Worm (Caenorhabditis elegans): ENCODE measurements around the gene arrd-12.
A peak's percentile ranks its signal among the peaks of the same experiment; 100 is the strongest.

The arrd-12 gene

DNA sequence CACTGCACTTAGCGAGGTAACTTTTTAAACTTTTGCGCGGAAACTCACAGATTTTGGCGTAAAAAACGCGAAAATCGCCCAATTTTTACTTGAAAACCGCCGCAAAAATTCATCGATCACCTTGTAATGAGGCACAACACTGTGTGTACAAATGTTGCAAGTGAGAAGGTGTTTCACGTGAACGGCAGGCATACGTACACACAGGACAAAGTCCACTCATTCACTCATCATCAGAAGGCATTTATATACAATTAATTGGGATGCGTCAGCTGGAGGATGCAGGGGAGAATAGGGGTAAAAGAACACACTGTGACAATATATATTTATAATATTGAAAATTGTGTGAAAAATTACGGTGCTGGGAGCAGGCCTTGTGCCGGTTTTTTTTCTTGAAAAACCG, 29.1 kb upstream of the arrd-12 start (continued):
- TF ChIP-seq aly-2 (tag; optimal IDR thresholded peaks at IDR 0.05), result no peak
- TF ChIP-seq efl-3 (GFP tag; optimal IDR thresholded peaks at IDR 0.05), result no peak
- no peak for TF ChIP-seq ama-1 (optimal IDR thresholded peaks at IDR 0.05)
- peak; percentile 11 for TF ChIP-seq nhr-90 (tag; optimal IDR thresholded peaks at IDR 0.05; ENCODE audit: poor library complexity)
- TF ChIP-seq pqm-1 (tag; optimal IDR thresholded peaks at IDR 0.05), result no peak
- TF ChIP-seq pag-3 (tag; optimal IDR thresholded peaks at IDR 0.05; ENCODE audit: borderline replicate concordance, insufficient read depth), result no peak
- TF ChIP-seq ceh-82 (tag; optimal IDR thresholded peaks at IDR 0.05), result no peak
- TF ChIP-seq sox-4 (tag; optimal IDR thresholded peaks at IDR 0.05), result no peak
- TF ChIP-seq nhr-28 (tag; optimal IDR thresholded peaks at IDR 0.05), result no peak
- TF ChIP-seq unc-86 (tag; optimal IDR thresholded peaks at IDR 0.05), result no peak
- TF ChIP-seq alr-1 (tag; optimal IDR thresholded peaks at IDR 0.05; ENCODE audit: borderline replicate concordance), result no peak
- TF ChIP-seq C16A3.4 (tag; optimal IDR thresholded peaks at IDR 0.05), result no peak
- TF ChIP-seq irx-1 (tag; optimal IDR thresholded peaks at IDR 0.05), result no peak
- TF ChIP-seq hlh-4 (tag; optimal IDR thresholded peaks at IDR 0.05), result no peak
- peak in 1 of 2 experiments; percentile 5 for TF ChIP-seq lsy-2 (tag; optimal IDR thresholded peaks at IDR 0.05)
- TF ChIP-seq mep-1 (tag; optimal IDR thresholded peaks at IDR 0.05), result peak; percentile 3
- TF ChIP-seq ceh-8 (GFP tag; optimal IDR thresholded peaks at IDR 0.05), result no peak
- no peak for TF ChIP-seq elt-2 (tag; optimal IDR thresholded peaks at IDR 0.05)
- no peak for TF ChIP-seq jun-1 (tag; optimal IDR thresholded peaks at IDR 0.05)
- no peak for TF ChIP-seq lin-13 (GFP tag; optimal IDR thresholded peaks at IDR 0.05)
- no peak for TF ChIP-seq lin-39 (tag; optimal IDR thresholded peaks at IDR 0.05)
- no peak for TF ChIP-seq C04F5.9 (tag; optimal IDR thresholded peaks at IDR 0.05)
- no peak for TF ChIP-seq efl-1 (optimal IDR thresholded peaks at IDR 0.05)
- no peak for TF ChIP-seq efl-1 (GFP tag; optimal IDR thresholded peaks at IDR 0.05 in 1 of 2)
- peak; percentile 58 for TF ChIP-seq lin-14 (GFP tag; optimal IDR thresholded peaks at IDR 0.05)
- no peak for TF ChIP-seq sptf-1 (tag; optimal IDR thresholded peaks at IDR 0.05)
- peak; percentile 34 for TF ChIP-seq snu-23 (GFP tag; optimal IDR thresholded peaks at IDR 0.05)
- TF ChIP-seq fos-1 (tag; optimal IDR thresholded peaks at IDR 0.05), result no peak
- no peak for TF ChIP-seq swsn-7 (tag; optimal IDR thresholded peaks at IDR 0.05)
- TF ChIP-seq nhr-19 (GFP tag; conservative IDR thresholded peaks at IDR 0.05), result peak; percentile 46

ce11 chrII:13737751-13738525, 28.1 kb upstream of the arrd-12 start:
- TF ChIP-seq elt-2 (tag; optimal IDR thresholded peaks at IDR 0.05) (peak; percentile 84), pax-3 (tag; optimal IDR thresholded peaks at IDR 0.05) (no peak), ceh-8 (GFP tag; optimal IDR thresholded peaks at IDR 0.05) (no peak), fkh-8 (tag; optimal IDR thresholded peaks at IDR 0.05) (no peak), nhr-20 (tag; optimal IDR thresholded peaks at IDR 0.05) (peak; percentile 50), blmp-1 (tag; optimal IDR thresholded peaks at IDR 0.05) (peak; percentile 75), nhr-90 (tag; optimal IDR thresholded peaks at IDR 0.05; ENCODE audit: poor library complexity) (no peak), lin-35 (GFP tag; optimal IDR thresholded peaks at IDR 0.05) (peak in 1 of 2 experiments; percentile 18), lin-14 (GFP tag; optimal IDR thresholded peaks at IDR 0.05) (peak; percentile 66), nhr-85 (tag) (peak; percentile 88), tbx-2 (tag; optimal IDR thresholded peaks at IDR 0.05) (peak; percentile 43), pag-3 (tag; optimal IDR thresholded peaks at IDR 0.05; ENCODE audit: borderline replicate concordance, insufficient read depth) (no peak), nhr-71 (tag; optimal IDR thresholded peaks at IDR 0.05) (peak; percentile 58), ceh-88 (GFP tag; IDR thresholded peaks at IDR 0.05) (no peak), unc-130 (tag; optimal IDR thresholded peaks at IDR 0.05) (no peak), sox-4 (tag; optimal IDR thresholded peaks at IDR 0.05) (no peak), ceh-82 (tag; optimal IDR thresholded peaks at IDR 0.05) (no peak), dpl-1 (GFP tag; optimal IDR thresholded peaks at IDR 0.05) (no peak), Y116A8C.19 (tag; optimal IDR thresholded peaks at IDR 0.05; ENCODE audit: borderline replicate concordance) (no peak), isw-1 (GFP tag; IDR thresholded peaks at IDR 0.05) (no peak), elt-3 (tag; optimal IDR thresholded peaks at IDR 0.05) (peak in 2 of 6 experiments; percentile 58 to 87), mdl-1 (tag; optimal IDR thresholded peaks at IDR 0.05) (peak in 1 of 2 experiments; percentile 66), grh-1 (GFP tag; IDR thresholded peaks at IDR 0.05) (no peak), snu-23 (GFP tag; optimal IDR thresholded peaks at IDR 0.05) (peak; percentile 10), C04F5.9 (tag; optimal IDR thresholded peaks at IDR 0.05) (no peak), nhr-237 (tag; optimal IDR thresholded peaks at IDR 0.05) (no peak)

Measured in whole organism, L1 larva.